Fruit fly (Drosophila melanogaster) S2 (cell line): ENCODE measurements around the gene G9a.

ENCODE experiments used
- CG8478 ChIP-seq: fragments of >200 bp; optimal IDR thresholded peaks from 2 replicates; lab custom pipeline; 2018
- CTCF ChIP-seq, 2 experiments: fragments of >200 bp; optimal IDR thresholded peaks; 2 replicates each; lab custom pipeline; 2018

G9a gene

dm6 chrX:245802-246201 lies at the start of gene G9a, which contains the start of gene CG3038:
G9a (plus strand) TSS chrX:245978.
CG3038 (minus strand) TSS chrX:245856.
- TF ChIP-seq CTCF (optimal IDR thresholded peaks at IDR 0.05; lab: Kevin White, UChicago) (peak; percentile 2 to 41), CG8478 (lab: Kevin White, UChicago) (no peak)

dm6 chrX:247329-247728 lies 1.6 kb downstream of the G9a start:
- TF ChIP-seq CTCF (optimal IDR thresholded peaks at IDR 0.05; lab: Kevin White, UChicago) (no peak), CG8478 (lab: Kevin White, UChicago) (no peak)

- no peak for TF ChIP-seq CTCF (optimal IDR thresholded peaks at IDR 0.05; lab: Kevin White, UChicago)
- no peak for TF ChIP-seq CG8478 (lab: Kevin White, UChicago)
Observed at dm6 chrX:254690-255089, 8.9 kb downstream of the G9a start, which contains the start of gene CG42376. CG42376 (plus strand) TSS chrX:254876.

dm6 chrX:255369-255768 lies 9.6 kb downstream of the G9a start, which contains the start of gene cin:
cin (plus strand) TSS chrX:255674.
- TF ChIP-seq CG8478 (lab: Kevin White, UChicago) = no peak
- no peak for TF ChIP-seq CTCF (optimal IDR thresholded peaks at IDR 0.05; lab: Kevin White, UChicago)

- TF ChIP-seq CG8478 (lab: Kevin White, UChicago) (no peak), CTCF (optimal IDR thresholded peaks at IDR 0.05; lab: Kevin White, UChicago) (no peak)
Observed at dm6 chrX:262836-263235, 17.1 kb downstream of the G9a start.

dm6 chrX:263728-264344 lies 18.1 kb downstream of the G9a start, which contains the start of gene CG13377:
CG13377 (minus strand) TSS chrX:263999.
- TF ChIP-seq CG8478 (lab: Kevin White, UChicago) (no peak), CTCF (optimal IDR thresholded peaks at IDR 0.05; lab: Kevin White, UChicago) (no peak)

dm6 chrX:265692-266091 lies 19.9 kb downstream of the G9a start:
- no peak for TF ChIP-seq CTCF (optimal IDR thresholded peaks at IDR 0.05; lab: Kevin White, UChicago)
- TF ChIP-seq CG8478 (lab: Kevin White, UChicago) = no peak

- TF ChIP-seq CG8478 (lab: Kevin White, UChicago) (no peak), CTCF (optimal IDR thresholded peaks at IDR 0.05; lab: Kevin White, UChicago) (no peak)
Observed at dm6 chrX:266978-267439, 21.2 kb downstream of the G9a start, which contains the start of gene CG13376. CG13376 (minus strand) TSS chrX:267028.

dm6 chrX:267979-268378 lies 22.2 kb downstream of the G9a start:
- TF ChIP-seq CG8478 (lab: Kevin White, UChicago) (no peak), CTCF (optimal IDR thresholded peaks at IDR 0.05; lab: Kevin White, UChicago) (no peak)

dm6 chrX:276065-276464 lies 30.3 kb downstream of the G9a start:
- TF ChIP-seq CG8478 (lab: Kevin White, UChicago) (no peak), CTCF (optimal IDR thresholded peaks at IDR 0.05; lab: Kevin White, UChicago) (no peak)

dm6 chrX:276569-276968 lies 30.8 kb downstream of the G9a start:
- TF ChIP-seq CTCF (optimal IDR thresholded peaks at IDR 0.05; lab: Kevin White, UChicago) = no peak

dm6 chrX:277885-278284 lies 32.1 kb downstream of the G9a start:
- no peak for TF ChIP-seq CTCF (optimal IDR thresholded peaks at IDR 0.05; lab: Kevin White, UChicago)
- TF ChIP-seq CG8478 (lab: Kevin White, UChicago) = no peak

dm6 chrX:278370-279096 lies 32.8 kb downstream of the G9a start:
- no peak for TF ChIP-seq CG8478 (lab: Kevin White, UChicago)

- TF ChIP-seq CG8478 (lab: Kevin White, UChicago) (no peak), CTCF (optimal IDR thresholded peaks at IDR 0.05; lab: Kevin White, UChicago) (peak in 1 of 2 experiments; percentile 16)
Observed at dm6 chrX:279097-279727, 33.4 kb downstream of the G9a start, which contains the start of the genes CG3777 and ewg. CG3777 (plus strand) TSS chrX:279703. ewg (minus strand) TSS chrX:279718.

dm6 chrX:293254-293653 lies 47.5 kb downstream of the G9a start:
- no peak for TF ChIP-seq CG8478 (lab: Kevin White, UChicago)
- TF ChIP-seq CTCF (optimal IDR thresholded peaks at IDR 0.05; lab: Kevin White, UChicago) = no peak
